Worm (Caenorhabditis elegans): Measurements from ENCODE around the gene srg-46.

srg-46 gene

DNA sequence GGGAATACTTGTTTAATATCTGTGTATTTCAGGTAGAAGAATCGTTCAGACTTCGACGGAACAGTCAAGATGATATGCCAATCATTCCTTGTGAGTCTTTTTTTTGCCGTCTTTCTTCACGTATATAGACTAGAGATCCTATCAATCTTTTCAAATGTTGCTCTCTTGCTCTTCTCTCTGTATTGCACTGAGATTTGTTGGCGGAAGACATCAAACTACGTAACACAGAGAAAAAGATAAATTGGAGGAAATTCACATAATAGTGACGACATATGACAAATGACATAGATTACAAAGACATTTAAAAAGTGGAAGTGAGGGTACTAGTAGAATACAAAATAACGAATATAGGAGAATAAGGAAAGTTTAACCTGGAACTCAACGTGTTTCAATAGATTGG is 11.7 kb upstream of the srg-46 start:
- TF ChIP-seq ceh-79 (tag; optimal IDR thresholded peaks at IDR 0.05) (no peak), mes-4 (tag; optimal IDR thresholded peaks at IDR 0.05) (no peak), attf-6 (GFP tag; IDR thresholded peaks at IDR 0.05) (no peak), nfya-2 (GFP tag; IDR thresholded peaks at IDR 0.05) (no peak), rpc-1 (optimal IDR thresholded peaks at IDR 0.05) (no peak), rpc-1 (tag; optimal IDR thresholded peaks at IDR 0.05) (no peak), nhr-120 (GFP tag; IDR thresholded peaks at IDR 0.05) (no peak), F57C9.4 (tag; optimal IDR thresholded peaks at IDR 0.05) (no peak), F23B12.7 (tag; optimal IDR thresholded peaks at IDR 0.05; ENCODE audit: insufficient read depth) (no peak), ceh-91 (GFP tag; IDR thresholded peaks at IDR 0.05) (no peak), aptf-2 (GFP tag; conservative IDR thresholded peaks at IDR 0.05) (no peak), nhr-90 (tag; optimal IDR thresholded peaks at IDR 0.05) (no peak)

DNA sequence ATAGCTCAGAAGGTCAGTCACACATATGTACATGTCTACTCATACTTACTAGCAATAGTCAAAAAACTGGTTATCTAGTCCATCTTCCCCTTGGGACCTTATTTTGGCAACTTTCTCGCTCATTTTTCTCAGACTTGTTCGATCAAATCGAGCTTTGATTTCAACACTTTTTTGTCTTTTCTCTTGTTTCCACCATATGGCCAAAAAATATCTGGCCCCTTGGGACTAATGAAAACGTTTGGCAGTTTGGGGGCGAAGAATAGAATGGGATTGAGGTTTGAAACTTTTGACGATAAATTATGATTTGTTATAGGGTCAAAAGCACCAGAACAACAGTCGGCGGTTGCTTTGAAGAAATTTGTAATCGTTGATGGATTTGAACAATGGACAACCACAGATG is 11.1 kb upstream of the srg-46 start:
- TF ChIP-seq F37B4.10 (GFP tag; IDR thresholded peaks at IDR 0.05) (0 out of 2 replicates have a peak, but pooled peaks have one; percentile 62), hlh-12 (tag; optimal IDR thresholded peaks at IDR 0.05) (no peak)

DNA sequence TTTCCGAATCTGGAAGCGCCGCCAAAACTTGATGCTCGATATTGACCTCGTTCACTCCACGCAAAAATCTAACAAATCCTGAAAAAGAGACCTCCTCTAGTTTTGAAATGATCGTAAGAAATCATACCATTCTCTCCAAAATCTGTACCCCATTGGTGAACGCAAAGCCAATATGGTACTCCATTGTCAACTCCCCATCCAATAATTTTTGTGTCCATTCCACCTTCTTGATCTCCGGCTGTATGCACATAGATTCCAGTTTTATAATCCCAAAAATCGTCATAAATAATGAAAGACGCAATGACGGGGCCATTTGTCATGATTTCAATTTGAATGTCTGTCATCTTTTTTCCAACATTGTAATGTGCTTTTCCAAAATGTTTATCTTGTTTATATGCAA is 7.3 kb upstream of the srg-46 start:
- no peak for TF ChIP-seq lin-35 (GFP tag; optimal IDR thresholded peaks at IDR 0.05)
- TF ChIP-seq snpc-3.4 (tag; optimal IDR thresholded peaks at IDR 0.05), result no peak

DNA sequence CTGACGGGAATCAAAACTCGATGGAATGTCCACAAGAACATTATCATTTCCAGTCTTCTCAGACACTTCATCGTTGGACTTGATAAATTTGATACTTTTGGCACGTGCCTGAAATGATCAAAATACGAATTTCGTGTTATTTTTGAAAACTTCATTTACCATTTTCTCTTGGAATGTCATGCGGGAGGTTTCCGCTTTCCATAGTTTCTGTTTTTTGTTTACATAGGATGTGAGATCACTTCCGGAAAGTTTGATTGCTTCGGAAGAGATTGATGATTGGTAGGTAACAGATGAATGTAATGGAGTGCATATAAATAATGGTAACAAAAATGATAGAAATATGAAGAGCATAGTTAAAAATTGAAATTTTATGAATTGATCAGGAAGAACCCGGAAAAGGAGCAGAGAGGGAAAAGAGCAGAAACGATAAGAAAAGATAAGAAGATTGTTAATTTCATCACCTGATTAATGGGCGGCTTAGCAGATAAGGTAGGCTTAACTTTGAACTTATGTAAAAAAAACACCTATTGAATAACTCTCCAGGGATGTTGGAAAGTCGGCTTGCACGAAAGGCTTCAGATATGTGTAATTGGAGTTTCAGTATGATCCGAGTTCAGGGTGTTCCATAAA is 5.7 kb upstream of the srg-46 start, which contains the start of gene F32H5.1:
TSS of gene F32H5.1 (minus strand) at position 386 of the 630 bp plus-strand sequence.
- no peak for TF ChIP-seq K11D2.4 (GFP tag; IDR thresholded peaks at IDR 0.05)
- TF ChIP-seq T07F8.4 (tag; optimal IDR thresholded peaks at IDR 0.05), result no peak
- 0 out of 2 replicates have a peak, but pooled peaks have one; percentile 29 for TF ChIP-seq Y95B8A.8 (GFP tag; IDR thresholded peaks at IDR 0.05)
- peak; percentile 59 for TF ChIP-seq nhr-80 (tag; optimal IDR thresholded peaks at IDR 0.05)
- no peak for TF ChIP-seq nhr-90 (tag; optimal IDR thresholded peaks at IDR 0.05)

DNA sequence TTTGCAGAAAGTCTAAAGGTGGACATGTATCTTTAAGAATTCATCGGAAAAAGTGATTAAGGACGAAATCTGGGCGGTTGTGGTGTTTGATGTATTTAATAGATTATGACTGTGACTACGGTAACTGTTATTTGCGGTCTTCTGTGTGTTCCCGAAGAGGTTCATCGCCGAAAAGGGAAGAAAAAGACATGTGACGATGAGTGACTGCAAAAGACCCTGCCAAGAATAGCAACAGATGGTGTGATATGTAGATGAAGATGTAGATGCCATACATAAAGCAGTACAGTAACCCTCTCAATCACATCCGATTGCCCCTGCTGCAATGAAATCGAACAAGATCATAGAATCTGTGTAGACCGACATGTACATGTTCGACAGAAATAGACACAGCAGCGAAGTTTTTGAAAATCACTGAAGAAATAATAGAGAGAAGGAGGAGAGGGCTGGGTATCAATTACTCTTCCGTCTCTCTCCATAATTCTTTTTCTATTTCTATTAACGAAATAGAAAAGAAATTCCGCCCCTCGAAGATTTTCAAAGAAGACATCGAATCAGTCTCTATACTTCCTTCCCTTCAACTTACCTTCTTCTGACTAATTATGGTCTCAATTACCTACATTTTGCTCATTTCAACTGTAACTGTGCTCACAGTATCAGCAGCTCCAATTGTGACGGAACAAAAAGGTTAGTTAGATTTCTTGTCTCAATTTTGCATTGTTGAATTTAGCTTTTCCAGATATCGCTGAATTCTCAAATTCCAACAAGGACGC is 4.5 kb upstream of the srg-46 start, which contains the start of gene F32H5.3:
TSS of gene F32H5.3 (plus strand) at position 513 of the 770 bp plus-strand sequence.
- no peak for TF ChIP-seq Y95B8A.8 (GFP tag; IDR thresholded peaks at IDR 0.05)
- TF ChIP-seq nhr-80 (tag; optimal IDR thresholded peaks at IDR 0.05), result no peak
- no peak for TF ChIP-seq atf-7 (tag; optimal IDR thresholded peaks at IDR 0.05)
- TF ChIP-seq akir-1 (GFP tag; optimal IDR thresholded peaks at IDR 0.05), result no peak
- TF ChIP-seq F10E7.11 (tag; optimal IDR thresholded peaks at IDR 0.05), result no peak
- no peak for TF ChIP-seq F39B2.1 (GFP tag; IDR thresholded peaks at IDR 0.05)
- no peak for TF ChIP-seq D2030.7 (GFP tag; IDR thresholded peaks at IDR 0.05)
- TF ChIP-seq F55B11.4 (tag; optimal IDR thresholded peaks at IDR 0.05; ENCODE audit: borderline replicate concordance, insufficient read depth), result no peak
- TF ChIP-seq tbx-9 (tag; optimal IDR thresholded peaks at IDR 0.05; ENCODE audit: borderline replicate concordance), result no peak
- TF ChIP-seq ekl-4 (GFP tag; IDR thresholded peaks at IDR 0.05), result no peak
- TF ChIP-seq F23B12.7 (tag; optimal IDR thresholded peaks at IDR 0.05; ENCODE audit: insufficient read depth), result no peak
- no peak for TF ChIP-seq K11D2.4 (GFP tag; IDR thresholded peaks at IDR 0.05)
- TF ChIP-seq egl-18 (GFP tag; IDR thresholded peaks at IDR 0.05), result no peak
- TF ChIP-seq unc-130 (GFP tag; optimal IDR thresholded peaks at IDR 0.05), result no peak
- TF ChIP-seq attf-3 (GFP tag; conservative IDR thresholded peaks at IDR 0.05), result no peak
- TF ChIP-seq gei-17 (GFP tag; optimal IDR thresholded peaks at IDR 0.05), result no peak
- TF ChIP-seq F33H1.4 (GFP tag; IDR thresholded peaks at IDR 0.05), result no peak
- no peak for TF ChIP-seq pbrm-1 (GFP tag; IDR thresholded peaks at IDR 0.05)
- no peak for TF ChIP-seq ceh-27 (GFP tag; optimal IDR thresholded peaks at IDR 0.05)
